Worm (Caenorhabditis elegans) whole organism, late embryonic: ENCODE data around the gene Y44A6D.5.

Source experiments
- C08G9.2 ChIP-seq: sonication (generic microtip); optimal IDR thresholded peaks from 2 replicates; lab custom pipeline; 2016; ENCODE audit warnings: mild to moderate bottlenecking, missing genetic modification characterization, moderate library complexity, missing compliant biosample characterization
- F13H6.1 ChIP-seq: sonication (generic microtip); optimal IDR thresholded peaks from 2 replicates; lab custom pipeline; 2016; ENCODE audit warnings: missing genetic modification characterization, missing compliant biosample characterization
- K02D7.2 ChIP-seq: sonication (generic microtip); optimal IDR thresholded peaks from 2 replicates; lab custom pipeline; 2017; ENCODE audit warnings: mild to moderate bottlenecking, missing genetic modification characterization, missing compliant biosample characterization
- K09A11.1 ChIP-seq: sonication (generic microtip); optimal IDR thresholded peaks from 2 replicates; lab custom pipeline; 2017; ENCODE audit warnings: antibody characterized with exemption, mild to moderate bottlenecking, missing genetic modification characterization, missing compliant biosample characterization; ENCODE audit not compliant: insufficient read depth
- T23F11.4 ChIP-seq: fragments of 200-800 bp; sonication (Bioruptor generic); optimal IDR thresholded peaks from 2 replicates; lab custom pipeline; 2018; ENCODE audit warnings: mild to moderate bottlenecking, missing genetic modification characterization, missing compliant biosample characterization
- Y22D7AL.16 ChIP-seq: sonication (generic microtip); optimal IDR thresholded peaks from 2 replicates; lab custom pipeline; 2016; ENCODE audit warnings: missing genetic modification characterization, missing compliant biosample characterization
- ahr-1 ChIP-seq: sonication (generic microtip); optimal IDR thresholded peaks from 2 replicates; lab custom pipeline; 2016; ENCODE audit warnings: missing genetic modification characterization, missing compliant biosample characterization
- ama-1 ChIP-seq: fragments of 150-350 bp; optimal IDR thresholded peaks from 2 replicates; lab custom pipeline; 2014
- ceh-14 ChIP-seq: sonication (generic microtip); optimal IDR thresholded peaks from 2 replicates; lab custom pipeline; 2016; ENCODE audit warnings: missing genotype, missing genetic modification characterization, missing compliant biosample characterization
- ceh-19 ChIP-seq: fragments of 200-800 bp; sonication (Bioruptor generic); optimal IDR thresholded peaks from 2 replicates; lab custom pipeline; 2018; ENCODE audit warnings: mild to moderate bottlenecking, missing genetic modification characterization, missing compliant biosample characterization
- ceh-2 ChIP-seq: sonication (generic microtip); optimal IDR thresholded peaks from 2 replicates; lab custom pipeline; 2016; ENCODE audit warnings: missing genotype, missing genetic modification characterization, missing compliant biosample characterization
- ceh-22 ChIP-seq: sonication (generic microtip); optimal IDR thresholded peaks from 2 replicates; lab custom pipeline; 2017; ENCODE audit warnings: missing biosample characterization, missing genetic modification characterization
- ceh-24 ChIP-seq: sonication (generic microtip); optimal IDR thresholded peaks from 2 replicates; lab custom pipeline; 2016; ENCODE audit warnings: mild to moderate bottlenecking, missing genetic modification characterization, missing compliant biosample characterization
- ceh-30 ChIP-seq: fragments of 150-350 bp; optimal IDR thresholded peaks from 2 replicates; lab custom pipeline; 2014; ENCODE audit warnings: missing biosample characterization, missing genetic modification characterization
- ceh-31 ChIP-seq: sonication (generic microtip); optimal IDR thresholded peaks from 2 replicates; lab custom pipeline; 2016; ENCODE audit warnings: missing genetic modification characterization, missing compliant biosample characterization
- ceh-45 ChIP-seq: fragments of 200-800 bp; sonication (Bioruptor generic); IDR thresholded peaks from 2 replicates; pipeline ENCODE4 v1.3.6; 2022; ENCODE audit warnings: missing genetic modification reagents, missing genetic modification characterization, missing compliant biosample characterization
- ceh-6 ChIP-seq: fragments of 200-800 bp; sonication (Bioruptor generic); optimal IDR thresholded peaks from 2 replicates; lab custom pipeline; 2018; ENCODE audit warnings: mild to moderate bottlenecking, missing genetic modification characterization, missing compliant biosample characterization
- che-1 ChIP-seq: sonication (generic microtip); optimal IDR thresholded peaks from 2 replicates; lab custom pipeline; 2016; ENCODE audit warnings: mild to moderate bottlenecking, missing genetic modification characterization, missing compliant biosample characterization
- dmd-4 ChIP-seq: sonication (generic microtip); optimal IDR thresholded peaks from 2 replicates; lab custom pipeline; 2016; ENCODE audit warnings: borderline replicate concordance, missing genetic modification characterization, missing compliant biosample characterization
- dve-1 ChIP-seq: sonication (generic microtip); optimal IDR thresholded peaks from 2 replicates; lab custom pipeline; 2017; ENCODE audit warnings: antibody characterized with exemption, mild to moderate bottlenecking, missing genetic modification characterization, missing compliant biosample characterization
- elt-2 ChIP-seq: sonication (generic microtip); optimal IDR thresholded peaks from 2 replicates; lab custom pipeline; 2016; ENCODE audit warnings: missing genetic modification reagents, missing genetic modification characterization, missing compliant biosample characterization
- elt-4 ChIP-seq: sonication (generic microtip); optimal IDR thresholded peaks from 2 replicates; lab custom pipeline; 2016; ENCODE audit warnings: missing genetic modification characterization, missing compliant biosample characterization
- ets-4 ChIP-seq: sonication (generic microtip); optimal IDR thresholded peaks from 2 replicates; lab custom pipeline; 2016; ENCODE audit warnings: missing genetic modification characterization, missing compliant biosample characterization
- eyg-1 ChIP-seq: sonication (generic microtip); optimal IDR thresholded peaks from 2 replicates; lab custom pipeline; 2016; ENCODE audit warnings: missing genotype, missing genetic modification characterization, missing compliant biosample characterization
- fkh-10 ChIP-seq: fragments of 150-350 bp; optimal IDR thresholded peaks from 2 replicates; lab custom pipeline; 2014; ENCODE audit warnings: missing biosample characterization, missing genetic modification reagents, missing genetic modification characterization
- fkh-6 ChIP-seq: sonication (generic microtip); optimal IDR thresholded peaks from 2 replicates; lab custom pipeline; 2016; ENCODE audit warnings: missing genetic modification characterization, missing compliant biosample characterization
- gmeb-2 ChIP-seq: sonication (generic microtip); optimal IDR thresholded peaks from 2 replicates; lab custom pipeline; 2016; ENCODE audit warnings: missing genetic modification characterization, inconsistent platforms, missing compliant biosample characterization
- hlh-13 ChIP-seq: fragments of 200-800 bp; sonication (Bioruptor generic); optimal IDR thresholded peaks from 2 replicates; lab custom pipeline; 2018; ENCODE audit warnings: mild to moderate bottlenecking, missing genetic modification characterization, missing compliant biosample characterization
- hlh-6 ChIP-seq: sonication (generic microtip); optimal IDR thresholded peaks from 2 replicates; lab custom pipeline; 2016; ENCODE audit warnings: missing genotype, missing genetic modification characterization, missing compliant biosample characterization
- hlh-8 ChIP-seq: sonication (generic microtip); optimal IDR thresholded peaks from 2 replicates; lab custom pipeline; 2016; ENCODE audit warnings: missing genotype, missing genetic modification characterization, missing compliant biosample characterization
- lim-6 ChIP-seq: sonication (generic microtip); optimal IDR thresholded peaks from 2 replicates; lab custom pipeline; 2016; ENCODE audit warnings: missing genetic modification characterization, missing compliant biosample characterization
- lin-11 ChIP-seq: fragments of 200-800 bp; sonication (Bioruptor generic); optimal IDR thresholded peaks from 2 replicates; lab custom pipeline; 2018; ENCODE audit warnings: mild to moderate bottlenecking, missing genetic modification characterization, missing compliant biosample characterization
- madf-2 ChIP-seq: sonication (generic microtip); optimal IDR thresholded peaks from 2 replicates; lab custom pipeline; 2017; ENCODE audit warnings: missing genetic modification characterization, missing compliant biosample characterization
- nhr-11 ChIP-seq: fragments of 150-350 bp; optimal IDR thresholded peaks from 2 replicates; lab custom pipeline; 2014; ENCODE audit warnings: missing biosample characterization, missing genetic modification characterization
- pat-9 ChIP-seq: fragments of 200-800 bp; sonication (Bioruptor generic); optimal IDR thresholded peaks from 2 replicates; lab custom pipeline; 2018; ENCODE audit warnings: mild to moderate bottlenecking, missing genetic modification characterization, moderate library complexity, missing compliant biosample characterization
- pha-2 ChIP-seq: sonication (generic microtip); optimal IDR thresholded peaks from 2 replicates; lab custom pipeline; 2017; ENCODE audit warnings: mild to moderate bottlenecking, missing genetic modification characterization, missing compliant biosample characterization
- pha-4 ChIP-seq: fragments of 150-350 bp; optimal IDR thresholded peaks from 2 replicates; lab custom pipeline; 2018; ENCODE audit warnings: missing biosample characterization, missing genetic modification reagents, missing genetic modification characterization
- pqm-1 ChIP-seq: sonication (generic microtip); optimal IDR thresholded peaks from 2 replicates; lab custom pipeline; 2016; ENCODE audit warnings: missing genetic modification characterization, missing compliant biosample characterization
- pros-1 ChIP-seq: fragments of 150-350 bp; optimal IDR thresholded peaks from 2 replicates; lab custom pipeline; 2014; ENCODE audit warnings: missing biosample characterization, missing genetic modification reagents, missing genetic modification characterization
- ref-2 ChIP-seq: sonication (generic microtip); optimal IDR thresholded peaks from 2 replicates; lab custom pipeline; 2016; ENCODE audit warnings: missing genetic modification characterization, missing compliant biosample characterization
- sdc-2 ChIP-seq: sonication (generic microtip); optimal IDR thresholded peaks from 2 replicates; lab custom pipeline; 2016; ENCODE audit warnings: missing genotype, missing genetic modification characterization, missing compliant biosample characterization
- sox-4 ChIP-seq: sonication (generic microtip); optimal IDR thresholded peaks from 2 replicates; lab custom pipeline; 2017; ENCODE audit warnings: mild to moderate bottlenecking, missing genetic modification characterization, inconsistent platforms, missing compliant biosample characterization
- tbx-7 ChIP-seq: sonication (generic microtip); optimal IDR thresholded peaks from 2 replicates; lab custom pipeline; 2016; ENCODE audit warnings: missing genotype, missing genetic modification characterization, missing compliant biosample characterization
- ttx-3 ChIP-seq: sonication (generic microtip); optimal IDR thresholded peaks from 2 replicates; lab custom pipeline; 2016; ENCODE audit warnings: missing genetic modification reagents, missing genetic modification characterization, missing compliant biosample characterization
- unc-3 ChIP-seq, 2 experiments: fragments of 200-800 bp in 1 of 2; sonication (Bioruptor generic) in 1 of 2; sonication (generic microtip) in 1 of 2; conservative IDR thresholded peaks in 1 of 2; optimal IDR thresholded peaks in 1 of 2; 2 replicates each; pipeline versions ENCODE4 v1.3.6 to Lab custom; 2016 to 2022; ENCODE audit warnings: missing compliant biosample characterization in 2 of 2, missing genetic modification characterization in 2 of 2, missing genetic modification reagents in 1 of 2
- unc-42 ChIP-seq: sonication (generic microtip); optimal IDR thresholded peaks from 2 replicates; lab custom pipeline; 2016; ENCODE audit warnings: missing genotype, missing genetic modification characterization, missing compliant biosample characterization
- unc-55 ChIP-seq: sonication (generic microtip); optimal IDR thresholded peaks from 2 replicates; lab custom pipeline; 2017; ENCODE audit warnings: missing biosample characterization, missing genetic modification reagents, missing genetic modification characterization
- unc-86 ChIP-seq: sonication (generic microtip); optimal IDR thresholded peaks from 2 replicates; lab custom pipeline; 2016; ENCODE audit warnings: missing genetic modification characterization, missing compliant biosample characterization
- zip-5 ChIP-seq: sonication (generic microtip); optimal IDR thresholded peaks from 2 replicates; lab custom pipeline; 2016; ENCODE audit warnings: missing genetic modification characterization, missing compliant biosample characterization
- ztf-16 ChIP-seq: sonication (generic microtip); optimal IDR thresholded peaks from 2 replicates; lab custom pipeline; 2017; ENCODE audit warnings: missing genetic modification characterization, missing compliant biosample characterization

Y44A6D.5 gene

DNA sequence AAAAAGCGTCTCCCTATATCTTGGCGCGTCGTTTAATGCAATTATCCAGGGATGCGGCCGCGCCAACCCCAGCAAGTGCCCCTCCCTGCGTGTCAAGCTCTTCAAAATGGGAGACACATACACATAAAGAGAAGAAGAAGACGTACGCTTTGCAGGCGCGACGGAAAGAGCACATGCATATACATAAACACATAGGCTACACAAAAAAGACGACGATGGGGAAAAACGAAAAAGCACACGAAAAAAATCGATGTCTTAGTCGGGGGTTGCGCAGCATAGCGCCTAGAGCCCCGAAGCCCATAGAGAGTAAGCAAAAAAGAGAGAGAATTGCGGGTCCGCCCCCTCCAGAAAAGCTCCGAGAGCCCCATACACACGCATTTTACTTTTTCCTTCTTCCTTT lies 13.7 kb downstream of the Y44A6D.5 start, which contains the start of gene tpan-1 (continued):
- TF ChIP-seq Y22D7AL.16 (tag; lab: Kevin White, UChicago): no peak
- TF ChIP-seq ttx-3 (tag; lab: Kevin White, UChicago): no peak
- TF ChIP-seq lim-6 (tag; lab: Kevin White, UChicago): no peak
- no peak for TF ChIP-seq F13H6.1 (tag; lab: Kevin White, UChicago)
- TF ChIP-seq pat-9 (tag; lab: Kevin White, UChicago): no peak
- TF ChIP-seq ets-4 (tag; lab: Kevin White, UChicago): no peak
- no peak for TF ChIP-seq K09A11.1 (tag; lab: Kevin White, UChicago)
- TF ChIP-seq nhr-11 (tag; lab: Kevin White, UChicago): no peak
- TF ChIP-seq ceh-2 (tag; lab: Kevin White, UChicago): no peak
- TF ChIP-seq K02D7.2 (tag; lab: Kevin White, UChicago): no peak
- peak; percentile 6 for TF ChIP-seq C08G9.2 (tag; lab: Kevin White, UChicago)
- TF ChIP-seq gmeb-2 (tag; lab: Kevin White, UChicago): no peak
- no peak for TF ChIP-seq unc-86
- TF ChIP-seq ztf-16 (tag; lab: Kevin White, UChicago): no peak
- no peak for TF ChIP-seq ceh-24 (tag; lab: Kevin White, UChicago)
- TF ChIP-seq ceh-45: no peak
- TF ChIP-seq ama-1 (lab: Kevin White, UChicago): no peak
- no peak for TF ChIP-seq che-1 (tag; lab: Kevin White, UChicago)
- TF ChIP-seq sdc-2 (tag; lab: Kevin White, UChicago): no peak
- TF ChIP-seq fkh-6: no peak
- TF ChIP-seq ceh-31 (tag; lab: Kevin White, UChicago): peak; percentile 78
- no peak for TF ChIP-seq eyg-1 (tag; lab: Kevin White, UChicago)
- TF ChIP-seq ceh-22 (tag; lab: Kevin White, UChicago): no peak
- no peak for TF ChIP-seq ahr-1
- TF ChIP-seq unc-55 (GFP tag; lab: Kevin White, UChicago): no peak
- no peak for TF ChIP-seq tbx-7 (tag; lab: Kevin White, UChicago)
- TF ChIP-seq hlh-13 (GFP tag; lab: Kevin White, UChicago): no peak
- TF ChIP-seq sox-4 (tag; lab: Kevin White, UChicago): peak; percentile 8
- TF ChIP-seq unc-3 (GFP tag; conservative IDR thresholded peaks at IDR 0.05; lab: Robert Waterston, UW): no peak
- TF ChIP-seq unc-3 (tag; optimal IDR thresholded peaks at IDR 0.05; lab: Kevin White, UChicago): no peak
- TF ChIP-seq elt-4: peak; percentile 28
- no peak for TF ChIP-seq ceh-6 (GFP tag; lab: Kevin White, UChicago)
- no peak for TF ChIP-seq lin-11 (tag; lab: Kevin White, UChicago)
- no peak for TF ChIP-seq zip-5 (tag; lab: Kevin White, UChicago)
- TF ChIP-seq fkh-10 (GFP tag; lab: Kevin White, UChicago): no peak
- TF ChIP-seq ref-2 (tag; lab: Kevin White, UChicago): peak; percentile 12
- TF ChIP-seq pros-1 (tag; lab: Kevin White, UChicago): no peak
- TF ChIP-seq hlh-8 (tag; lab: Kevin White, UChicago): no peak
- no peak for TF ChIP-seq pha-2 (tag; lab: Kevin White, UChicago)
- TF ChIP-seq T23F11.4 (GFP tag; lab: Kevin White, UChicago): no peak
- no peak for TF ChIP-seq pqm-1 (tag; lab: Kevin White, UChicago)
- no peak for TF ChIP-seq madf-2 (tag; lab: Kevin White, UChicago)

DNA sequence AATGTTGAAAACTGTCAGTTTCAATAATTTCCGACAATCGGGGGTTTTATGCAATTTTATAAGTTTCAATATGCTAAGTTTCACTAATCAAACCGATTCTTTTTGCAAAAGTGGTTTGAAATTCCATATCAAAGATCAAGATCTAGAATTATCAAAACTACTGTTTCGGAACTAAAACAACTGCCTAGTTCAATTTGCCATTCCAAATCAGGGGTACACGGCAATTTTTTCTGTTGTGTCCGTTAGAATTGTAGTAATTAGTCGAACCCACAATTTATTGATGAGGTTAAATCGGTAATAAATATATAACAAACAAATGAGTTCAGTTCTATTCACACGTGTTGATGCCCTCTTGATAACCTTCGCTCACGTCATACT lies 17.0 kb downstream of the Y44A6D.5 start:
- no peak for TF ChIP-seq pha-4 (tag; lab: Kevin White, UChicago)
- TF ChIP-seq hlh-8 (tag; lab: Kevin White, UChicago): no peak
- no peak for TF ChIP-seq T23F11.4 (GFP tag; lab: Kevin White, UChicago)
- TF ChIP-seq elt-2: no peak
- TF ChIP-seq fkh-6: no peak
- TF ChIP-seq dve-1 (tag; lab: Kevin White, UChicago): no peak
- no peak for TF ChIP-seq unc-42 (tag; lab: Kevin White, UChicago)
- no peak for TF ChIP-seq ceh-14 (tag; lab: Kevin White, UChicago)
- no peak for TF ChIP-seq dmd-4 (tag; lab: Kevin White, UChicago)
- TF ChIP-seq ceh-30: no peak
- TF ChIP-seq sox-4 (tag; lab: Kevin White, UChicago): no peak
- TF ChIP-seq ceh-19: no peak
- TF ChIP-seq hlh-6: no peak
